Worm (Caenorhabditis elegans): Measurements from ENCODE around the gene che-10.

che-10 gene

ce11 chrII:4579920-4580474 is 58.1 kb downstream of the che-10 start:
- TF ChIP-seq egl-18 (GFP tag; IDR thresholded peaks at IDR 0.05), result no peak

- TF ChIP-seq zim-3 (tag; optimal IDR thresholded peaks at IDR 0.05) (no peak), madf-8 (GFP tag; conservative IDR thresholded peaks at IDR 0.05) (no peak), mel-28 (tag; optimal IDR thresholded peaks at IDR 0.05; ENCODE audit: borderline replicate concordance) (no peak), aptf-2 (GFP tag; conservative IDR thresholded peaks at IDR 0.05) (no peak), ceh-79 (tag; optimal IDR thresholded peaks at IDR 0.05) (no peak), Y79H2A.3 (GFP tag; conservative IDR thresholded peaks at IDR 0.05) (no peak), egl-18 (GFP tag; IDR thresholded peaks at IDR 0.05) (no peak), sptf-2 (GFP tag; optimal IDR thresholded peaks at IDR 0.05) (no peak), somi-1 (GFP tag; optimal IDR thresholded peaks at IDR 0.05) (no peak), lsl-1 (GFP tag; optimal IDR thresholded peaks at IDR 0.05) (no peak), madf-10 (tag; optimal IDR thresholded peaks at IDR 0.05) (no peak), T07F8.4 (tag; optimal IDR thresholded peaks at IDR 0.05) (no peak), bed-2 (GFP tag; IDR thresholded peaks at IDR 0.05) (no peak), ets-4 (GFP tag; optimal IDR thresholded peaks at IDR 0.05) (no peak), rec-8 (tag; optimal IDR thresholded peaks at IDR 0.05) (no peak), bed-1 (GFP tag; IDR thresholded peaks at IDR 0.05) (no peak), hsf-1 (GFP tag; IDR thresholded peaks at IDR 0.05) (no peak), nfya-1 (tag; optimal IDR thresholded peaks at IDR 0.05; ENCODE audit: borderline replicate concordance, insufficient read depth) (no peak), xnd-1 (tag; optimal IDR thresholded peaks at IDR 0.05) (no peak)
Observed at ce11 chrII:4579375-4579774, 58.8 kb downstream of the che-10 start.

Measured in whole organism, young adult.